Fruit fly (Drosophila melanogaster): ENCODE results near the gene Hcs.
A peak's percentile ranks its signal among the peaks of the same experiment; 100 is the strongest.

Hcs gene

DNA sequence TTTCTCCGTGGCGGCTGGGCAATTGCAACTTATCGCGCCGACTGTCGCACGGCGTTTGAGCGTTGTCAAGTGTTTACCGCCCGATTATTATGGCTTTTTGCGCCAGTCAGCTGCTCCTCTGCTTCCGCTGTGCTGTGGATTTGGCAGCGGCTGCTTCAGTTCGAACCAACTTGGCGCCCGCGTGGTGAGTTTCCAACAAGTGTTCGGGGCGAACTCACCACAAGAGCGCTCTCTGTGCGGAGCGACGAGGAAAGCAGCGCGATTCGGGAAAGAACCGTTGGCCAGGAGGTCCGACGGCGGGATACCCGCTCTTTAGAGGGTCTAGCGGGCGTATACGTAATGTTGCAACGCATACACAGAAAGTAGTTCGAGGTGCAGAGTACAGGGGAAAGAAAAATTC is 27.9 kb downstream of the Hcs start, which contains the start of gene NKCC:
NKCC (minus strand) TSS at position 57 of the 400 bp plus-strand sequence.
- TF ChIP-seq CG17801 (GFP tag; optimal IDR thresholded peaks at IDR 0.05; ENCODE audit: partially characterized antibody) = no peak

DNA sequence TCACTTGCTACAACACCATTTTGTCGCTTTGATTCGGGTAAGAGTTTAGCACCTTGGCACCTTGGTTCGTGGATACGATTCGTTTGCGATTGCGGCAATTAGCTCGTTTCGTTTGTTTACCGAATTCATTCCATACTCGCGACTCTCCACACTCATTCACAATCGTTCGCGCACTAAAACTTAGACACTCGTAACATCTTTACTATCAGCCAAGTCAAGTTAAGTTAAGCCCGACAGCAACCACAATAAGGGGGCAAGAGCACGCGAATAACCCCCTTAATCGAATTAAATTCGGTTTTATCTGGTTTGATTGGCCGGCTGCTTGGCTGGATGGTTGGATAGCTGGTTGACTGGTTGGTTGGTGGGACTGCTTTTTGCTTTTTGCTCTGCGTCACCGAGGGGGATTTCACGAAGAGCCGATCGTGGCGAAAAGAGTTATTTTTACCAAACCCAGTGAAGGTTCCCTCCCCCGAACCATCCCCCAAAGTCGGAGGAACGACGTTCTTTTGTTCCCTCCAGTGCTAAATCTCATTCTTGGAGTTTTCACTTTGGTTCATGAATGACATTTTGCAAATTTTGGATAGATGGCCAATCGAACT is 29.2 kb downstream of the Hcs start:
- no peak for TF ChIP-seq CG17801 (GFP tag; optimal IDR thresholded peaks at IDR 0.05; ENCODE audit: partially characterized antibody)

DNA sequence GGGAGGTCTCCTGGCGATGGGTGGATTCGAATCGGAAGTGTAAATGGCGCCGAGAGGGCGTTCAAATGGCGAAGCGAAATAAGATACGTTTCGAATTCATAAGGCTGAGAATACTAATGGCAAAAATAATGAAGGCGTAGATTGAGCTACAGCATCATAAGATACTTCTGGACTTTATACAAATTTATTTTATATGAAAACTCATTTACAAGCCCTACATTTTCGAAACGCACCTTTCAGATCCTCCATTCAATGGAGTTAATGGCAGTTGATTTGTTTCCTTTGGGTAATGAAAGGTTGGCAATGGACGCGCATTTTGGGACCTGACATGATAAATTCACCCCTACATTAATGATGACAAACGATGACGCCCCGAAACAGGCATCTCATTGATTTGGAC is 40.1 kb downstream of the Hcs start:
- TF ChIP-seq CG17801 (GFP tag; optimal IDR thresholded peaks at IDR 0.05; ENCODE audit: partially characterized antibody) = no peak

DNA sequence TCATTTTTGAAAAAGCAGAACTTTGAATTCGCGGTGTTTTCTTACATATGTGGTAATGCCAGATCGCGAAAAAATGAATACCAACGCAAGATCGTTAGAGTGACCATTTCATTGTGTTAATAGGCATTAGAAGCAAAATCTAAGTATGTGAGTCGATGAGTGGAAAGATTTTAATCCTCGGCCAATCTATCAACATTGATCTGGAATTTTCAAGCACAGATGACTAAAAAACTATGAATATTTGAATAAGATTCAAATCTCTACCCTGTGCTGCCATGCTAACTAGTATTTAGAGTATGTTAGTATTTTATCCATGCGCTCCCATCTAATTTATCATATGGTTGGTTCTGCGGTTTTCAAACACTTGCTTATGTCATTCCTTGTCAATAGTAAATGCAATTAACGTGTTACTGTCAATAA is 41.9 kb downstream of the Hcs start:
- TF ChIP-seq CG17801 (GFP tag; optimal IDR thresholded peaks at IDR 0.05; ENCODE audit: partially characterized antibody) = no peak

DNA sequence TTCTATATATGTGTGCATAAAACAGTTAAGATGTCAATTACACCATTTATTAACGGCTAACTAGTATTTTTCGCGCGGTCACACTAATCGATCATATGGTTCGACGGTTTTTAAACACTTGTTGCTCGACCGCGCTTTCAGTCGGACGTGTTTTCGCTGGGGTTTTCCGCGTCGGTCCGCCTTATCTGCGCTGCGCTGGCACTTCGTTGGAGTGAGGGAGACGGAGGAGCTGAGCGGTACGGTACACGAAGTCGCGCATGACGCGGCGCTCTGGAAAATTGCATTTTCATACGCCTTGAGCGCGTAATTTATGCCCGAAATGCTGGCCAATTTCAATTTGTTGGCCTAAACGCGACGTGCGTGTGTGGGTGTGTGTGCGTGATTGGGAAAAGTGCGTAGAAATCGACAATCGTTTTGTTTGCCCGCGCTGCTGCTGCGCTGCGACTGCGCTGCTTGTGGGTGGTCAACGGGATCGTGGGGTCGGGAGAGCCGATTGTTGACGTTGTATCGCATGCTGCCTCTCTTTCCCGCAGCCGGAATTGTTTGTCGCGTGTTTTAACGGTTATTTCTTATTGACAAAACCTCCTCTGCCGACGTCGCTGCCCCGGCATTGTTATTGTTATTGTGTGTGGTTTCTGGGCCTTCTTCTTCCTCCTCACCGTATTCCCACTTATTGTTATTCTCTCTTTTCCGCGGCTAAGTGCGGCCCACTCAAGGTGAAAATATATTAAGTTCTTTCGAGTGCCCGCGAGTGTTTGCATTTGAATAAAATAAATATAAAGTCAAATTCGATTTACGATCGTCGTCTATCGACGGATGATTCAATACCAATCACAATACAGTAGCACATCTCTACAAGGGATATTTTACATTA is 42.5 kb downstream of the Hcs start, which contains the start of gene Itpr:
Itpr (plus strand) TSS at position 116 of the 874 bp plus-strand sequence.
- peak; percentile 15 for TF ChIP-seq CG17801 (GFP tag; optimal IDR thresholded peaks at IDR 0.05; ENCODE audit: partially characterized antibody)

DNA sequence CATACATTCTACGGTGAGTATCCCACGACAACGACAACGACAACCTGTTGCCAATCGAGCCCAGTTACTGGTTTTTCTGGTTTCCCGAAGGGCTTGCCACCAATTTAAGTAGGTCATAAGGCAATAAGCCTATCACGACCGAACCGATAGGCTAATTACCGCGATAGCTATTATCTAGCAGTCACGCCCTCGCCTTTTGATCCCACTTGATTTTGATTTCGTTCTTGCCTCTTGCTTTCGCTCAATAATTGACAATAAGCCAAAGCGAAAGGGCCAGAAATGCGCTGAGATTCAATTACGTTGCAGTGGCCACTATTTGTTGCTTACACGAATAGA is 43.1 kb downstream of the Hcs start:
- no peak for TF ChIP-seq CG17801 (GFP tag; optimal IDR thresholded peaks at IDR 0.05; ENCODE audit: partially characterized antibody)

DNA sequence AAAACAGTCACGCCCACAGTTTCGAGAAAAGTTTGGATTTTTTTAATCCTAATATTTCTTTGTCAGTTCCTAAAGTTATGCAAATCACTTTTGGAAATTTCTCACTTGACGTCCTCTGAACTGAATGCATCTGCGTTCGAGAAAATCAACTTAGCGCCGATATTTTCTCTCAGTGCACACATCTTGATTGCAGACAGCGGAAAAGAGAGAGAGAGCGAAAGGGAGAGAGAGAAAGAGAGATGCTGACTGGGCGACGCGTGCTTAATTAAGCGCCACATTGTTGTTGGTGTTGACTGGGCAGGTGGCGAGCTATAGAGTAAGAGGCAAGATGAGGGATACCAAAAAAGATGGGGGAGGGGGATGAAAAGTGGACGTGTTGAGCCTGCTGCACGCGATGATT is 43.9 kb downstream of the Hcs start:
- TF ChIP-seq CG17801 (GFP tag; optimal IDR thresholded peaks at IDR 0.05; ENCODE audit: partially characterized antibody) = no peak

DNA sequence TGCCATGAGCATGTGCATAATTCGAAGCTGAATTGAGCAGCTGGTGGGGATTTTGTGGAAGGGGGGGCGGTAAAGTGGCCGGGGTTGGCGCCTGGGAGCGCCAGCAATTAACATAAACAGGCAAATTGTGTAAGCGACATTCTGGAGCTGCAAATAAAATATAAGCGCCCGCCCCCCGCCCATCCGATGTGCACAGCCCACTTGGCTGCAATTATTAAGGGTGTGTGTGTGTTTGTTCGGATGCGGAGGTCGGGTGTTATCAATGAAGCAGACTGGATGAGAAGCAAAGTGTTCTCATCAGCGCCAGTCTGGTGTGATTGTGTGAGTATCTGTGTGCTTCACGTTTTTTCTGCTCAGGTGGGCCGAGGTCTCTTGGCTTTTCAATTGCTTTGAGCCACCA is 45.1 kb downstream of the Hcs start:
- no peak for TF ChIP-seq CG17801 (GFP tag; optimal IDR thresholded peaks at IDR 0.05; ENCODE audit: partially characterized antibody)

DNA sequence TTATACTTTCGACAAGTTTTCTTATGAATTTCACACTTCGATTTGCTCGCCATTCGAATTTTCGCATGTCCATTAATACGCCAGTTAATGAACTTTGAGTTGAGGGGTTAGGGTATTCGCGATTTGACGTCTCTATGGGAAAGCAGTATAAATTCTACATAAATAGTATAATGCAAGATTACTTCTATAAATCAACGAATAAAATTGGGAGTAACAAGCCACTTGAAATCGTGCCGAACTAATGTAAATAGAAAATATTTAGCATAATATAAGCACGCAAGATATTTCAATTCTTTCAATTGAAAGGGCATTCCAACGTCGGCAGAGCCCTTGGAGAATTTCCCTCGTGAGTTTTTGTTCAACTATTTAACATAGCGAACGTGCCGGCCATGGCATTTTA is 45.9 kb downstream of the Hcs start:
- TF ChIP-seq CG17801 (GFP tag; optimal IDR thresholded peaks at IDR 0.05; ENCODE audit: partially characterized antibody) = peak; percentile 58

DNA sequence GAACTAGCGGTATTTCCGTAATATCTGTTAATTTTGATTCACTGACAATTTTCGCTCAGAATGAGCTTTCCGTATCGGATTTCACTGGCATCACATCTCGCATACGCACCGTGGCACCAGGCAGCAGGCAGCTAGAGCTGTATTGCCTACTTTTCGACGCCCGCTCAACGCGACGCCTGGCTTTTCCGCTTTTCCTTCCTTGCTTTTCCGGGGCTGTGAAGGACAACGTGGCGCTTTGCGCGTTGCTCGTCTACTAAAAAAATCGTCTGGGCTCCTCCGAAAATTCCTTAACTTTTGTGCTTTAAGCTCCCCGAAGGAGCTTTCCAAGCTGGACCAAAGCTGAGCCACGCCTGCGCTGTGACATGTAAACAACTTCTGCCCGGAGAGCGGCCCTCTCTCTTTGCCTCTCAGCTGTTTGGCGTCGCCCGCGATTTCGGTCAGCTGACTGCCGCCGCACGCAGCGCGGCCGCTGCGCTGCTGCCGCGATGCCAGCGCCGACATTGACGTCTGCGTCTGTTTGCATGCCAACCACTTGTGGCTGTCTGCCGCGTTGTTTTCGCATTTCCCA is 48.5 kb downstream of the Hcs start, which contains the start of the genes CG43845 and Nmdar1:
CG43845 (minus strand) TSS at position 51 of the 568 bp plus-strand sequence.
Nmdar1 (minus strand) TSS at position 259 of the 568 bp plus-strand sequence.
- TF ChIP-seq CG17801 (GFP tag; optimal IDR thresholded peaks at IDR 0.05; ENCODE audit: partially characterized antibody) = no peak

DNA sequence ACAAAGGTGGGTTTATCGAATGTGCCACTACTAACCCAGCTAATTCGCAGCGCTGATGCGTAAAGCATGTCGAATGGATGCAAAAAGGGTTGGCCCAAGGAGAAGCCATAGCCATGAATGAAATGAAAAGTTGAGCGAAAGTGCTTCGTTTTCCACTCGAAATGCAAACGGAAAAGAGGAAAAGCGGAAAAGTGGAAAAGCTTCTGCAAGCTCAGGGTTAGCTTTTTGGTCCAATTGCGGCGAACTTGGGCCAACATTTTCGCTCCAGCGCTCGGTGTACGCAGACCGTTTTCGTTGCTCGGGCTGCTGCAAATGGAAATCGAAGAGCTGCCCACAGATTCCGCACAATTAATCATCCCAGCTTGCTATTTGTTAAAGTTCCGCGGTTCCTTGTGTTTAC is 50.1 kb downstream of the Hcs start:
- TF ChIP-seq CG17801 (GFP tag; optimal IDR thresholded peaks at IDR 0.05; ENCODE audit: partially characterized antibody) = no peak

DNA sequence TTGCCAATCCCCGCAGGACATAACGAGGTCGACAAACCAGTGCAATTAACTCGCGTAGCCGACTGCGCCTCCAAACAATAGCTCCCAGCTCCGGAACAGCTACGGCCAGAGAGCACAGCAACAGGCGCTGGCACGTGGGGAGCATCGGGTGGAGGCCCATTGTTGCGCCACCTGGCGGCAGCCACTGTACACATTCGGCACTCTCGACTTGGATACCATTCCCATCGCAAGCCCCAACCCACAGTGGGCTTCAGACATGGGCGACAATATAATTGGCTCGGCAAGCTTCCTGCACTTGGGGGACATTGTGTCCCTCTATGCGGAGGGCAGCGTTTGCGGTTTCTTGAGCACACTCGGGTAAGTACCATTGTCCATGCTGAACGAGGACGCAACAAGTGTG is 52.9 kb downstream of the Hcs start:
- TF ChIP-seq CG17801 (GFP tag; optimal IDR thresholded peaks at IDR 0.05; ENCODE audit: partially characterized antibody) = no peak

All from ovary, adult (tissue).